Worm (Caenorhabditis elegans) whole organism, L4 larva: ENCODE data around the gene copz-1.

Source experiments
- hlh-30 ChIP-seq: sonication (generic microtip); optimal IDR thresholded peaks from 2 replicates; lab custom pipeline; 2017; ENCODE audit warnings: antibody characterized with exemption, mild to moderate bottlenecking, missing genetic modification characterization, missing compliant biosample characterization; ENCODE audit not compliant: insufficient read depth
- lin-13 ChIP-seq: fragments of 150-350 bp; optimal IDR thresholded peaks from 2 replicates; lab custom pipeline; 2014; ENCODE audit warnings: missing biosample characterization, missing genetic modification reagents, missing genetic modification characterization

DNA sequence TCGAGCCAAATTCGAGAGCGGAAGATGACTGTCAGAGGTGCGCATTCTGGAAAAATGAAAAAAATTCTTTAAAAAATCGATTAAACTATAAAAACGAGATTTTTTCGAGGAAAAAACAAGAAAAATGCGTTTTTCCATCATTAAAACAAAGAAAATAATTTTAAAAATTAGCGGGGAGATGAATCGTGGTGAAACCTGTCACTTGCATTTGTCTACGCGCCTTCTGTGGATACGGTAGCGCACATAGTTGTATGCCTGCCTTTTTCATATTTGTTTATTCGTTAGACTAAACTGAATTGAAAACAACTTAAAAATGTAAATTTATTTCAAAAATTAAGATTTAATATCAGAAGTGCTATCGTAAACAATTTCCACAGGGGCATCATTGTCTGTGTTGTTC, 11.7 kb downstream of the copz-1 start, which contains the start of gene egg-3:
- TF ChIP-seq lin-13 (GFP tag; lab: Kevin White, UChicago) (no peak), hlh-30 (tag; lab: Kevin White, UChicago) (no peak)
